Fruit fly (Drosophila melanogaster): ENCODE data around the gene CG8539.

DNA sequence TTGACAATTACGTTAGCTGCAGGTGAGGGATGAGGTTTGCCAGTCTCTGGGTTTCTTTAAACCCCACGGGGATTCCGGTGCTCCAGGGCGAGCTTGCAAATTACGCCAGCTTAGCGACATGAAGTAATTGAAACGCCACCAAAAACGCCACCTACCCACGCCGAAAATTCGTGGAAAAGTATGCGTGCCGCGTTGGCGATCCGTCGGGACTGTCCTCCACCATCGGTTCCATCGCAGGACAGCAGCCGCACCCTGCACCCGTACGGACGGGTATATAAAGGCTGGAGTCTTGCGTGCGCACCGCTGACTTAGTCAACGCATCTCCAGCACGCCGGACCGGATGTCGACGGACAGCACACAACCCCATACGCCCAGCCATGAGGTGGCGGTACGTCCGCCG lies 42.8 kb downstream of the CG8539 start, which contains the start of gene ppk26:
- TF ChIP-seq ara (GFP tag; IDR thresholded peaks at IDR 0.05) (no peak), fru (optimal IDR thresholded peaks at IDR 0.05) (no peak), D19B (GFP tag; optimal IDR thresholded peaks at IDR 0.05) (no peak)
